Fruit fly (Drosophila melanogaster): Measurements from ENCODE around the gene CG1090.

Gene CG1090

dm6 chr3R:4311067-4311723 is 48.5 kb upstream of the CG1090 start, which contains the start of gene Suv3 (continued):
- no peak for TF ChIP-seq CG16863 (GFP tag; optimal IDR thresholded peaks at IDR 0.05)
- TF ChIP-seq CG32772 (GFP tag; IDR thresholded peaks at IDR 0.05), result no peak
- no peak for TF ChIP-seq crc (GFP tag; optimal IDR thresholded peaks at IDR 0.05)
- peak; percentile 5 for TF ChIP-seq CG4424 (GFP tag; optimal IDR thresholded peaks at IDR 0.05)
- 0 out of 2 replicates have a peak, but pooled peaks have one; percentile 25 for TF ChIP-seq stc (GFP tag; IDR thresholded peaks at IDR 0.05)
- no peak for TF ChIP-seq CG6272 (GFP tag; IDR thresholded peaks at IDR 0.05)
- no peak for TF ChIP-seq CG11696 (GFP tag; IDR thresholded peaks at IDR 0.05)
- no peak for TF ChIP-seq luna (GFP tag; optimal IDR thresholded peaks at IDR 0.05)
- TF ChIP-seq Jarid2 (GFP tag; optimal IDR thresholded peaks at IDR 0.05), result no peak
- peak; percentile 18 for TF ChIP-seq unpg (GFP tag; optimal IDR thresholded peaks at IDR 0.05)
- TF ChIP-seq ab (GFP tag; optimal IDR thresholded peaks at IDR 0.05), result no peak
- TF ChIP-seq seq (GFP tag; IDR thresholded peaks at IDR 0.05), result no peak
- no peak for TF ChIP-seq HmgD (GFP tag; optimal IDR thresholded peaks at IDR 0.05)
- TF ChIP-seq CG3281 (GFP tag; optimal IDR thresholded peaks at IDR 0.05), result peak; percentile 7
- peak; percentile 31 for TF ChIP-seq CG2120 (GFP tag; optimal IDR thresholded peaks at IDR 0.05)
- peak; percentile 26 for TF ChIP-seq CG7556 (GFP tag; optimal IDR thresholded peaks at IDR 0.05)
- no peak for TF ChIP-seq CG15479 (GFP tag; optimal IDR thresholded peaks at IDR 0.05)
- TF ChIP-seq bsh (GFP tag; optimal IDR thresholded peaks at IDR 0.05), result peak in 1 of 2 experiments; percentile 32
- peak; percentile 43 for TF ChIP-seq B-H2 (GFP tag; optimal IDR thresholded peaks at IDR 0.05)
- TF ChIP-seq NC2α (GFP tag; optimal IDR thresholded peaks at IDR 0.05), result no peak
- TF ChIP-seq Oaz (GFP tag; IDR thresholded peaks at IDR 0.05), result no peak
- peak; percentile 17 for TF ChIP-seq pfk (GFP tag; optimal IDR thresholded peaks at IDR 0.05)
- TF ChIP-seq CG11093 (GFP tag; IDR thresholded peaks at IDR 0.05), result no peak
- no peak for TF ChIP-seq CG12219 (GFP tag; optimal IDR thresholded peaks at IDR 0.05)
- TF ChIP-seq az2 (GFP tag; optimal IDR thresholded peaks at IDR 0.05), result peak; percentile 26
- TF ChIP-seq TFAM (GFP tag; optimal IDR thresholded peaks at IDR 0.05), result no peak
- no peak for TF ChIP-seq CG8765 (GFP tag; IDR thresholded peaks at IDR 0.05)
- no peak for TF ChIP-seq sim (GFP tag; IDR thresholded peaks at IDR 0.05)
- peak; percentile 63 for TF ChIP-seq Nf-YC (tag; optimal IDR thresholded peaks at IDR 0.05)
- TF ChIP-seq CG9215 (GFP tag; IDR thresholded peaks at IDR 0.05), result peak; percentile 83
- TF ChIP-seq z (GFP tag; IDR thresholded peaks at IDR 0.05), result no peak
- no peak for TF ChIP-seq Elba2 (GFP tag; optimal IDR thresholded peaks at IDR 0.05)
- TF ChIP-seq nmo (GFP tag; optimal IDR thresholded peaks at IDR 0.05), result peak; percentile 60
- TF ChIP-seq CG15011 (GFP tag; optimal IDR thresholded peaks at IDR 0.05), result no peak
- peak; percentile 62; the same call in 1 of the 2 replicates for TF ChIP-seq Rfx (GFP tag; IDR thresholded peaks at IDR 0.05)
- no peak for TF ChIP-seq kah (GFP tag; optimal IDR thresholded peaks at IDR 0.05)
- no peak for TF ChIP-seq D (optimal IDR thresholded peaks at IDR 0.05)
- no peak for TF ChIP-seq D (GFP tag; optimal IDR thresholded peaks at IDR 0.05)
- TF ChIP-seq Dip3 (GFP tag; optimal IDR thresholded peaks at IDR 0.05), result no peak
- no peak for TF ChIP-seq CG14860 (GFP tag; IDR thresholded peaks at IDR 0.05; ENCODE audit: partially characterized antibody)
- TF ChIP-seq Hr78 (GFP tag; optimal IDR thresholded peaks at IDR 0.05), result no peak
- TF ChIP-seq Six4 (GFP tag; optimal IDR thresholded peaks at IDR 0.05), result no peak
- TF ChIP-seq hbn (GFP tag; IDR thresholded peaks at IDR 0.05; ENCODE audit: partially characterized antibody), result no peak
- no peak for TF ChIP-seq CG18619 (GFP tag; optimal IDR thresholded peaks at IDR 0.05)
- TF ChIP-seq bbx (GFP tag; IDR thresholded peaks at IDR 0.05; ENCODE audit: partially characterized antibody), result peak; percentile 63
- no peak; the same call in 2 of the 3 replicates for TF ChIP-seq CG11695 (GFP tag; IDR thresholded peaks at IDR 0.05)
- no peak for TF ChIP-seq CG3995 (GFP tag; optimal IDR thresholded peaks at IDR 0.05)
- TF ChIP-seq CG13775 (GFP tag; optimal IDR thresholded peaks at IDR 0.05), result peak; percentile 73
- TF ChIP-seq CG31441 (GFP tag; IDR thresholded peaks at IDR 0.05), result peak; percentile 62; the same call in 1 of the 2 replicates
- TF ChIP-seq pita (GFP tag; optimal IDR thresholded peaks at IDR 0.05), result no peak
- TF ChIP-seq CG11456 (GFP tag; IDR thresholded peaks at IDR 0.05), result no peak

All from whole organism, embryonic.